Worm (Caenorhabditis elegans) whole organism, early embryonic: ENCODE results near the gene irld-14.

Experiments
- B0310.2 ChIP-seq: sonication (generic microtip); optimal IDR thresholded peaks from 2 replicates; lab custom pipeline; 2016; ENCODE audit warnings: mild to moderate bottlenecking, missing genetic modification characterization, missing compliant biosample characterization
- F13C5.2 ChIP-seq: sonication (generic microtip); optimal IDR thresholded peaks from 2 replicates; lab custom pipeline; 2017; ENCODE audit warnings: mild to moderate bottlenecking, missing genetic modification characterization, inconsistent platforms, missing compliant biosample characterization
- aly-1 ChIP-seq: sonication (generic microtip); optimal IDR thresholded peaks from 2 replicates; lab custom pipeline; 2016; ENCODE audit warnings: missing genetic modification characterization, missing compliant biosample characterization
- ama-1 ChIP-seq: fragments of 150-350 bp; optimal IDR thresholded peaks from 2 replicates; lab custom pipeline; 2014
- ceh-13 ChIP-seq: fragments of 200-800 bp; sonication (Bioruptor generic); optimal IDR thresholded peaks from 2 replicates; lab custom pipeline; 2018; ENCODE audit warnings: mild to moderate bottlenecking, missing genetic modification characterization, missing compliant biosample characterization
- ceh-36 ChIP-seq: sonication (generic microtip); optimal IDR thresholded peaks from 2 replicates; lab custom pipeline; 2016; ENCODE audit warnings: missing genetic modification characterization, inconsistent platforms, missing compliant biosample characterization
- ets-7 ChIP-seq: sonication (generic microtip); optimal IDR thresholded peaks from 2 replicates; lab custom pipeline; 2016; ENCODE audit warnings: missing genotype, missing genetic modification characterization, missing compliant biosample characterization
- flt-1 ChIP-seq: fragments of 200-800 bp; sonication (Bioruptor generic); IDR thresholded peaks from 2 replicates; pipeline ENCODE4 v1.3.6; 2022; ENCODE audit warnings: missing genetic modification characterization, missing compliant biosample characterization
- hmbx-1 ChIP-seq: sonication (generic microtip); optimal IDR thresholded peaks from 2 replicates; lab custom pipeline; 2016; ENCODE audit warnings: mild to moderate bottlenecking, missing genetic modification characterization, missing compliant biosample characterization
- hmg-4 ChIP-seq: fragments of 200-800 bp; sonication (Bioruptor generic); optimal IDR thresholded peaks from 2 replicates; lab custom pipeline; 2018; ENCODE audit warnings: mild to moderate bottlenecking, missing genetic modification characterization, missing compliant biosample characterization
- hnd-1 ChIP-seq: sonication (generic microtip); optimal IDR thresholded peaks from 2 replicates; lab custom pipeline; 2016; ENCODE audit warnings: missing genetic modification characterization, missing compliant biosample characterization
- pes-1 ChIP-seq: fragments of 200-800 bp; sonication (Bioruptor generic); IDR thresholded peaks from 2 replicates; pipeline ENCODE4 v1.3.6; 2022; ENCODE audit warnings: missing genetic modification reagents, missing genetic modification characterization, missing compliant biosample characterization
- scrt-1 ChIP-seq: fragments of 200-800 bp; sonication (Bioruptor generic); IDR thresholded peaks from 2 replicates; pipeline ENCODE4 v1.3.6; 2022; ENCODE audit warnings: missing genetic modification characterization, missing compliant biosample characterization
- sea-1 ChIP-seq: fragments of 200-800 bp; sonication (Bioruptor generic); conservative IDR thresholded peaks from 2 replicates; pipeline ENCODE4 v1.3.6; 2022; ENCODE audit warnings: missing genetic modification characterization, missing compliant biosample characterization
- tbx-11 ChIP-seq: fragments of 200-800 bp; sonication (Bioruptor generic); IDR thresholded peaks from 2 replicates; pipeline ENCODE4 v1.3.6; 2022; ENCODE audit warnings: missing genetic modification characterization, missing compliant biosample characterization
- tbx-37 ChIP-seq: fragments of 200-800 bp; sonication (Bioruptor generic); conservative IDR thresholded peaks from 2 replicates; pipeline ENCODE4 v1.3.6; 2022; ENCODE audit warnings: missing genetic modification reagents, missing genetic modification characterization, missing compliant biosample characterization
- tra-4 ChIP-seq: sonication (generic microtip); optimal IDR thresholded peaks from 2 replicates; lab custom pipeline; 2017; ENCODE audit warnings: missing genetic modification characterization, missing compliant biosample characterization

Gene irld-14

DNA sequence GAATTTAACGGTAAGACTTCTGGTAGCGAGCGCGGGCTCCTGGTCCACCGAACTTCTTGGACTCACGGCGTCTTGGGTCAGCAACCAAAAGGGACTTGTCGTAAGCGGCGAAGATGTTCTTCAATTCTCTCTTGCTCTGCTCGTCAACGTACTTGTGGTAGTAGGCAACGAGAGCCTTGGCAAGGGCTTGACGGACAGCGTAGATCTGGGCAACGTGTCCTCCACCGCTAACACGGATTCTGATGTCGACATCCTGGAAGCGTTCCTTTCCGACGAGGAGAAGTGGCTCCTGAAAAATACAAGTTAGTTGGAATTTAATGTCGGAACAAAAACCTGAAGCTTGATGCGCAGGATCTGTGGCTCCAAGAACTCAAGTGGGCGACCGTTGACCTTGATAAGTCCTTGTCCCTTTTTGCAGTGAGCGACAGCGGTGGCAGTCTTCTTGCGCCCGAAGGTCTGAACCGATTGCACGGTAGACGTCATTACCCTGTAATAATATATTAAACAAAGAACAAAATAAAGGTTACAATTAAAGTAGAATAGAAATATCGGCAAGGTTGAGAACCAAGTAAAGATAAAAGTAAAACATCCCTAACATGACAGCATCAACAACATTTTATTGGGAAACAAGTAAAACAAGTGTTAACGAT lies 3.8 kb downstream of the irld-14 start, which contains the start of gene rps-16:
Gene rps-16, minus strand, starts transcription at position 487 of the 650 bp plus-strand sequence.
- TF ChIP-seq ets-7 (no peak), ama-1 (lab: Kevin White, UChicago) (peak; percentile 33)

DNA sequence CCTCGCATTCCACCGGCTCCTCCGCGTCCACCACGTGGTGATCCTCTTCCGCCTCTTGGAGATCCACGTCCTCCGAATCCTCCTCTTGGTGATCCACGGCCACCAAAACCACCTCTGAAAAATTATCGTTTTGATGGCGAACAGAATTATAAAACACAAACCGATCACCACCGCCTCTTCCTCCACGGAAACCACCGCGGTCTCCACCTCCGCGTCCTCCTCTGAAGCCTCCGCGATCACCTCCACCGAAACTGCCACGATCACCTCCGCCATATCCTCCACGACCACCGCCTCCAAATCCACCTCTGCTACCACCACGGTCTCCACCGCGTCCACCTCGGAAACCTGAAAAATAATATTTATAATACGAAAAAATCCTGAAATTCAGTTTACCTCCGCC lies 5.2 kb downstream of the irld-14 start:
- no peak for TF ChIP-seq pes-1
- TF ChIP-seq hmg-4 = no peak
- TF ChIP-seq tbx-11 (GFP tag; lab: Robert Waterston, UW) = no peak
- no peak for TF ChIP-seq ceh-36 (tag; lab: Kevin White, UChicago)
- TF ChIP-seq ceh-13 (GFP tag; lab: Kevin White, UChicago) = no peak
- TF ChIP-seq F13C5.2 = no peak
- no peak for TF ChIP-seq hmbx-1
- no peak for TF ChIP-seq ets-7
- TF ChIP-seq ama-1 (lab: Kevin White, UChicago) = no peak
- TF ChIP-seq scrt-1 (GFP tag; lab: Robert Waterston, UW) = no peak
- TF ChIP-seq aly-1 (tag; lab: Kevin White, UChicago) = no peak
- TF ChIP-seq hnd-1 (tag; lab: Kevin White, UChicago) = no peak
- TF ChIP-seq sea-1 (GFP tag; lab: Robert Waterston, UW) = no peak
- no peak for TF ChIP-seq B0310.2
- TF ChIP-seq flt-1 (GFP tag; lab: Robert Waterston, UW) = no peak
- no peak for TF ChIP-seq tbx-37 (GFP tag; lab: Robert Waterston, UW)
- TF ChIP-seq tra-4 (tag; lab: Kevin White, UChicago) = no peak

DNA sequence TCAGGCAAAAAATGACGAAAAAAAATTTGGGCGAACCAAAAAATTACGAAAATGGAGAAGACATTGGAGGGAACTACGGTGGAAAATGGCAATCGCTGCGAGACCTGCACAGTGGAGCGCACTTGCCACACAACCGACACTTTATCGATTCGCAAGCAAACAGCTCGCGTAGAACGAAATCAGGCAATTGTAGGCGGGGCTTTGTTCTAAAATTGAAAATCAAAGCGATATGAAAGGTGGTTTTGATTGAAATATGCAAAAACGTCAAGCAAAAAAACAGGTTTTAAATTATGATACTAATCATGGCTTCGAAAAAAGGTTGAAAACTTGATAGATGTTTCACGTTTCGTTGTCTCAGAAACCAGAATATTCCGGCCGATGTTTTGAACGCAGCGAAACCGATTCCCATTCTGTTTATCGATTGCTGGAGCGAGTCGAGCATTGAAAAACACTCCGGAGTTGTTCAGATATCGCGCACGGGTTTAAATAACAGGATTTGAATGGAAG lies 5.9 kb downstream of the irld-14 start, which contains the start of the genes fib-1 and mut-15:
Gene fib-1, minus strand, starts transcription at position 40 of the 507 bp plus-strand sequence.
Gene mut-15, plus strand, starts transcription at position 360 of the 507 bp plus-strand sequence.
- TF ChIP-seq flt-1 (GFP tag; lab: Robert Waterston, UW) (no peak), tra-4 (tag; lab: Kevin White, UChicago) (no peak), B0310.2 (peak; percentile 24), tbx-11 (GFP tag; lab: Robert Waterston, UW) (no peak), ceh-36 (tag; lab: Kevin White, UChicago) (no peak), hmg-4 (peak; percentile 48), F13C5.2 (peak; percentile 86), hnd-1 (tag; lab: Kevin White, UChicago) (no peak), tbx-37 (GFP tag; lab: Robert Waterston, UW) (no peak; the same call in 1 of the 2 replicates), scrt-1 (GFP tag; lab: Robert Waterston, UW) (no peak), ceh-13 (GFP tag; lab: Kevin White, UChicago) (peak; percentile 41), ets-7 (peak; percentile 60)

DNA sequence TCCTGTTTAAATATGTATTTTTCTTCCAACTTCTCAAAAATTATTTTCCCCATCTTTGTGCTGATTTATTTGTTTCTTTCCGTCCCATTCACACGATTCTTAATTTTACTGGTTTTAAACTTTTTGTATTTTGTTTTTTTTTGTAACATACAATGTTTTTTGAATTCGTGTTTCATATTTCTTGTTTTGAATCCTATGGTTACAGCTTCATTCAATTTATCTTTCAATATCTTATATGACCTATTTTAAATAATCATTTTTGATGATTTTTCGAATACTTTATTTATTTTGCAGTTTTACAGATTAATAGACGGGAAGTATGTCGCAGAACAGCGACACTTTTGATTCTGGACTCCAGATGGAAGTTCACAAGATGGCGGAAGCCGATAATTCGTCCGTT lies 8.5 kb downstream of the irld-14 start, which contains the start of gene hrde-2:
Gene hrde-2, plus strand, starts transcription at position 301 of the 400 bp plus-strand sequence.
- TF ChIP-seq flt-1 (GFP tag; lab: Robert Waterston, UW) (no peak), ceh-13 (GFP tag; lab: Kevin White, UChicago) (no peak), hnd-1 (tag; lab: Kevin White, UChicago) (no peak), tra-4 (tag; lab: Kevin White, UChicago) (no peak), ceh-36 (tag; lab: Kevin White, UChicago) (no peak), tbx-11 (GFP tag; lab: Robert Waterston, UW) (no peak), scrt-1 (GFP tag; lab: Robert Waterston, UW) (no peak), ama-1 (lab: Kevin White, UChicago) (no peak), B0310.2 (no peak), tbx-37 (GFP tag; lab: Robert Waterston, UW) (no peak), hmg-4 (no peak), hmbx-1 (no peak), F13C5.2 (no peak), sea-1 (GFP tag; lab: Robert Waterston, UW) (no peak), ets-7 (no peak), pes-1 (no peak), aly-1 (tag; lab: Kevin White, UChicago) (no peak)

DNA sequence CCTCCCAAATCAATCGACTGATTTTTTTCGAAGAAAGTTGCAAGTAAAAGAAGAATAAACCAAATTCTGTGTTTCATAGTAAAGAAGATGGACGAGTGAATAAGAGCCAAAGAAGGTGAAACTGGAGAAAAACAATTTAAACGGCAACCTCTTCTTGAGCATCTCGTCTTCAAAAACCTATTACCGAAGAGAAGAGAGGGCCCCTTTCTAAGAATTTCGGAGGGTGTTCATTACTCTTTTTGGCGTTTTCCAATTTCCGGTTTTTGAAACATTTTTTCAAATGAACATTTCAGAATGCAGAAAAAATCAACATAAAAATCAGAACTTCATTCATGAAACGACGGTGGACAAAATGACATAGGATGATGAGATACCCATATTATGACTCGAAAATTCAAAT lies 15.2 kb downstream of the irld-14 start, which contains the start of gene nmr-2:
Gene nmr-2, minus strand, starts transcription at position 101 of the 400 bp plus-strand sequence.
- TF ChIP-seq pes-1 (no peak), tbx-37 (GFP tag; lab: Robert Waterston, UW) (no peak), tra-4 (tag; lab: Kevin White, UChicago) (no peak), flt-1 (GFP tag; lab: Robert Waterston, UW) (no peak), aly-1 (tag; lab: Kevin White, UChicago) (no peak)

DNA sequence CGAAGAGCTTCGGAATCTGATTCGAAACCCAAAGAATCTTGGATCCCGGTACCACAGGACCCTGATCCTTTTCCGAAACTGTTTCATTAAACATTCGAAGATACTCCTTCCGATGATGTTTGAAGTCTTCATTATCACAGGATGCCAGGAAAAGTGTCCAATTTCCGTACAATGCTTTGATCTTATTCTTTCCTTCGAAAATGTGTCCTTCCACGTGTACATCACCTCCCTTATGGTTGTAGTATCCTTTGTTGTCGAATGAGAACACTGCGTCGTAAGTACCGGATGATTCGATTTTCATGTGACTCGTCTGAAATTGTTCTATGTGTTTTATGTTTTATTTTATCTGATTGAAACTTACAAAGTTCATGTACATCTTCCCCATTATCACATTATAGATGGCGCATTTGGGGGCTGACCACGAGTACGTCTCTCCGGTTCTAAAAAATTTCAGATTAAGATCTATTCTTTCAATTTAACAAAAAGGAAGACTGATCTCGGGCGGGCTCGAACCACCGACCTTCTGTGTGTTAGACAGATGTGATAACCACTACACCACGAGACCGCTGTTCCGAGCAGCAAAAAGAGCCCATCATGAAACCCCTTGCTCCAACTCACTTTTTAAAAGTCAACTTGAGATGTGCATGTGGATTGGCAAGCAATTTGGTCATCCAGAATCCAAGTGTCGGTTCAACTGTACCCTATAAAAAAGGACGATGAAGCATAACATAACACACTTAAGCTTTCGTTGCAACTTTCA lies 16.4 kb downstream of the irld-14 start:
- TF ChIP-seq flt-1 (GFP tag; lab: Robert Waterston, UW) (no peak), sea-1 (GFP tag; lab: Robert Waterston, UW) (no peak), ceh-36 (tag; lab: Kevin White, UChicago) (no peak), B0310.2 (no peak), aly-1 (tag; lab: Kevin White, UChicago) (no peak), hnd-1 (tag; lab: Kevin White, UChicago) (no peak), tra-4 (tag; lab: Kevin White, UChicago) (no peak), scrt-1 (GFP tag; lab: Robert Waterston, UW) (no peak), ets-7 (no peak)

DNA sequence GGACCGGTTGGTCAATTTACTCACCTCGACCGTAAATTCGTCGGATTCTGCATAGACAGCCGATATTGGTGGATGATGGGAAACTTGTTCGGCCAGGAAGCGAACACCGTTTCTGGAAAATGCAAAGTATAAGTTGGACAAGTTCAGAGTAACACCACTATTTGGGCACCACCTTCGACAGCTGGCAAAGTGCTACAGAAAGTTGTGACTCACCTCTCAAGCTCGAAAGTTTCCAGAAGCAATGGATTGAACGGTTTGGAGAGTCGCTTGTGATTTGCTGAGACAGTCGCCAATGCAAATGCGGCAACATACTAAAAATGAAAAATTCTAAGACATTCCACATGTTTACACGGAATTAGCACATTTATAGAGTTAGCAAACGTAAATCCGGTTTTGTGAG lies 17.0 kb downstream of the irld-14 start:
- TF ChIP-seq scrt-1 (GFP tag; lab: Robert Waterston, UW) (no peak), F13C5.2 (no peak), tbx-37 (GFP tag; lab: Robert Waterston, UW) (no peak), aly-1 (tag; lab: Kevin White, UChicago) (no peak), hmbx-1 (no peak)
